Worm (Caenorhabditis elegans) whole organism, L4 larva: Measurements from ENCODE around the gene ser-7.

ENCODE experiments used
- aly-2 ChIP-seq: sonication (generic microtip); optimal IDR thresholded peaks from 2 replicates; lab custom pipeline; 2018; ENCODE audit warnings: missing biosample characterization, missing genetic modification characterization
- egl-27 ChIP-seq: sonication (generic microtip); optimal IDR thresholded peaks from 3 replicates; lab custom pipeline; 2017; ENCODE audit warnings: missing biosample characterization, missing genetic modification reagents, missing genetic modification characterization
- mxl-3 ChIP-seq: fragments of 200-800 bp; sonication (Bioruptor generic); optimal IDR thresholded peaks from 2 replicates; lab custom pipeline; 2018; ENCODE audit warnings: mild to moderate bottlenecking, missing genetic modification characterization, missing compliant biosample characterization
- nhr-41 ChIP-seq: fragments of 200-800 bp; sonication (Bioruptor generic); IDR thresholded peaks from 2 replicates; pipeline ENCODE4 v1.3.6; 2022; ENCODE audit warnings: missing genetic modification reagents, missing genetic modification characterization, missing compliant biosample characterization
- set-16 ChIP-seq: fragments of 200-800 bp; sonication (Bioruptor generic); IDR thresholded peaks from 2 replicates; pipeline ENCODE4 v1.3.6; 2022; ENCODE audit warnings: missing genetic modification reagents, missing genetic modification characterization, missing compliant biosample characterization
- snpc-4 ChIP-seq: fragments of 150-350 bp; optimal IDR thresholded peaks from 2 replicates; lab custom pipeline; 2014; ENCODE audit warnings: missing biosample characterization, missing genetic modification characterization

ce11 chrX:2698197-2698800 lies 24.9 kb downstream of the ser-7 start:
- no peak for TF ChIP-seq snpc-4 (tag; lab: Kevin White, UChicago)
- no peak for TF ChIP-seq set-16
- TF ChIP-seq mxl-3: no peak
- TF ChIP-seq aly-2 (tag; lab: Kevin White, UChicago): no peak
- TF ChIP-seq nhr-41 (GFP tag; lab: Robert Waterston, UW): no peak
- no peak for TF ChIP-seq egl-27 (tag; lab: Kevin White, UChicago)
